Worm (Caenorhabditis elegans) whole organism, L3 larva: ENCODE results near the gene Y116F11A.6.

Source experiments
- fos-1 ChIP-seq: fragments of 150-350 bp; optimal IDR thresholded peaks from 2 replicates; lab custom pipeline; 2014; ENCODE audit warnings: missing biosample characterization, missing genetic modification characterization
- jun-1 ChIP-seq: fragments of 150-350 bp; optimal IDR thresholded peaks from 2 replicates; lab custom pipeline; 2014; ENCODE audit warnings: missing biosample characterization, missing genetic modification reagents, missing genetic modification characterization
- ztf-11 ChIP-seq: fragments of 150-350 bp; optimal IDR thresholded peaks from 2 replicates; lab custom pipeline; 2014; ENCODE audit warnings: missing biosample characterization, missing genetic modification characterization

DNA sequence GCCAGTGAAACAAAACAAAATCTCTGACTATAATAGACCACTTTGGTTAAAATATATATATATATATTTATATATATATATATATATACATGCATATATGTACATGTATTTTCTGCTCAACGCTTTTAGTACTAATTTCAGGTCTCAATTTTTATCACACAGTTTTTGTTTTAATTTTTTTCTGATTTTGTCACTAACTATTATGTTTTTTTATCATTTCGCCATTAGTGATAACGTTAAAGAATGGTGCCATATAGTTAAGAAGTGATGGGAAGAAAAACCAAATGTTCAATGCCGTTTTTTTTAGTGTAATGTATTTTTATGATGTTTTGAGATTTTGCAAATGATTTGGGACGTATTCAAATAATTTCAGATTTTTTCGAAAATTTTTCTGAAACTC lies 35.0 kb downstream of the Y116F11A.6 start:
- no peak for TF ChIP-seq fos-1 (tag; lab: Kevin White, UChicago)
- TF ChIP-seq ztf-11 (tag; lab: Kevin White, UChicago), result no peak
- no peak for TF ChIP-seq jun-1 (tag; lab: Kevin White, UChicago)
